Worm (Caenorhabditis elegans) whole organism, L1 larva: Measurements from ENCODE around the gene T21D12.12.

ENCODE experiments used
- F16B12.6 ChIP-seq: fragments of 150-350 bp; optimal IDR thresholded peaks from 2 replicates; lab custom pipeline; 2014; ENCODE audit warnings: missing biosample characterization, missing genetic modification characterization
- alr-1 ChIP-seq: fragments of 200-800 bp; sonication (Bioruptor generic); optimal IDR thresholded peaks from 2 replicates; lab custom pipeline; 2018; ENCODE audit warnings: borderline replicate concordance, mild to moderate bottlenecking, missing genetic modification characterization, missing compliant biosample characterization
- ama-1 ChIP-seq: fragments of 150-350 bp; optimal IDR thresholded peaks from 2 replicates; lab custom pipeline; 2014
- blmp-1 ChIP-seq: fragments of 150-350 bp; optimal IDR thresholded peaks from 2 replicates; lab custom pipeline; 2014; ENCODE audit warnings: missing biosample characterization, missing genetic modification characterization
- ces-1 ChIP-seq: fragments of 150-350 bp; optimal IDR thresholded peaks from 2 replicates; lab custom pipeline; 2014; ENCODE audit warnings: missing biosample characterization, missing genetic modification reagents, missing genetic modification characterization
- dpl-1 ChIP-seq, 3 experiments: fragments of 150-350 bp in 2 of 3; sonication (generic microtip) in 1 of 3; optimal IDR thresholded peaks; 2 replicates each; lab custom pipeline; 2014 to 2017; ENCODE audit warnings: missing biosample characterization in 3 of 3, missing genetic modification characterization in 3 of 3, missing genetic modification reagents in 3 of 3
- dsc-1 ChIP-seq: sonication (generic microtip); optimal IDR thresholded peaks from 2 replicates; lab custom pipeline; 2016; ENCODE audit warnings: mild to moderate bottlenecking, missing genetic modification characterization, missing compliant biosample characterization
- efl-1 ChIP-seq, 4 experiments: fragments of 150-350 bp; optimal IDR thresholded peaks in 3 of 4; peaks in 1 of 4; 1 replicate in 1 of 4; 2 replicates in 3 of 4; lab custom pipeline; 2014; ENCODE audit warnings: missing biosample characterization in 2 of 4, missing genetic modification characterization in 2 of 4, missing genetic modification reagents in 2 of 4
- efl-3 ChIP-seq: fragments of 200-800 bp; sonication (Bioruptor generic); optimal IDR thresholded peaks from 2 replicates; lab custom pipeline; 2018; ENCODE audit warnings: mild to moderate bottlenecking, missing genetic modification characterization, missing compliant biosample characterization
- egl-13 ChIP-seq: sonication (generic microtip); optimal IDR thresholded peaks from 2 replicates; lab custom pipeline; 2016; ENCODE audit warnings: missing genotype, missing genetic modification reagents, missing genetic modification characterization, missing compliant biosample characterization
- egl-27 ChIP-seq, 2 experiments: fragments of 150-350 bp in 1 of 2; sonication (generic microtip); optimal IDR thresholded peaks; 3 replicates each; lab custom pipeline; 2017 to 2018; ENCODE audit warnings: missing biosample characterization in 2 of 2, missing genetic modification characterization in 2 of 2, missing genetic modification reagents in 2 of 2
- elt-2 ChIP-seq: sonication (generic microtip); optimal IDR thresholded peaks from 2 replicates; lab custom pipeline; 2016; ENCODE audit warnings: missing genetic modification characterization, mild to moderate bottlenecking, inconsistent platforms, missing compliant biosample characterization, missing genetic modification reagents
- elt-3 ChIP-seq, 6 experiments: fragments of 150-350 bp in 1 of 6; sonication (generic microtip); optimal IDR thresholded peaks; 2 replicates each; lab custom pipeline; 2017 to 2018; ENCODE audit warnings: missing biosample characterization in 6 of 6, missing genetic modification characterization in 6 of 6, inconsistent platforms in 1 of 6
- ets-5 ChIP-seq: fragments of 200-800 bp; sonication (Bioruptor generic); IDR thresholded peaks from 2 replicates; pipeline ENCODE4 v1.3.6; 2022; ENCODE audit warnings: missing genetic modification characterization, missing compliant biosample characterization
- fos-1 ChIP-seq: fragments of 150-350 bp; optimal IDR thresholded peaks from 2 replicates; lab custom pipeline; 2014; ENCODE audit warnings: missing biosample characterization, missing genetic modification characterization
- grh-1 ChIP-seq: fragments of 200-800 bp; sonication (Bioruptor generic); IDR thresholded peaks from 2 replicates; pipeline ENCODE4 v1.3.6; 2022; ENCODE audit warnings: missing genetic modification reagents, missing genetic modification characterization, missing compliant biosample characterization
- jun-1 ChIP-seq: fragments of 150-350 bp; optimal IDR thresholded peaks from 2 replicates; lab custom pipeline; 2014; ENCODE audit warnings: missing biosample characterization, missing genetic modification reagents, missing genetic modification characterization
- lin-14 ChIP-seq: fragments of 200-800 bp; sonication (Bioruptor generic); optimal IDR thresholded peaks from 2 replicates; lab custom pipeline; 2018; ENCODE audit warnings: mild to moderate bottlenecking, missing genetic modification characterization, moderate library complexity, missing compliant biosample characterization
- lin-35 ChIP-seq, 2 experiments: fragments of 150-350 bp; optimal IDR thresholded peaks; 2 replicates each; lab custom pipeline; 2014; ENCODE audit warnings: missing biosample characterization in 2 of 2, missing genetic modification characterization in 2 of 2, missing genetic modification reagents in 2 of 2
- lin-39 ChIP-seq: fragments of 150-350 bp; optimal IDR thresholded peaks from 2 replicates; lab custom pipeline; 2014; ENCODE audit warnings: missing biosample characterization, missing genetic modification reagents, missing genetic modification characterization
- lir-3 ChIP-seq: sonication (generic microtip); optimal IDR thresholded peaks from 2 replicates; lab custom pipeline; 2016; ENCODE audit warnings: mild to moderate bottlenecking, missing genetic modification characterization, moderate library complexity, missing compliant biosample characterization; ENCODE audit not compliant: poor library complexity
- lsy-2 ChIP-seq, 2 experiments: fragments of 150-350 bp; optimal IDR thresholded peaks; 2 replicates each; lab custom pipeline; 2014; ENCODE audit warnings: missing biosample characterization in 2 of 2, missing genetic modification characterization in 2 of 2
- mab-9 ChIP-seq: fragments of 200-800 bp; sonication (Bioruptor generic); IDR thresholded peaks from 2 replicates; pipeline ENCODE4 v1.3.6; 2022; ENCODE audit warnings: missing genetic modification reagents, missing genetic modification characterization, missing compliant biosample characterization
- mdl-1 ChIP-seq, 2 experiments: fragments of 150-350 bp; optimal IDR thresholded peaks; 2 replicates each; lab custom pipeline; 2014 to 2017; ENCODE audit warnings: missing biosample characterization in 2 of 2, missing genetic modification characterization in 2 of 2, inconsistent platforms in 1 of 2
- mep-1 ChIP-seq: fragments of 150-350 bp; optimal IDR thresholded peaks from 2 replicates; lab custom pipeline; 2014; ENCODE audit warnings: missing biosample characterization, missing genetic modification characterization
- nhr-19 ChIP-seq: fragments of 200-800 bp; sonication (Bioruptor generic); conservative IDR thresholded peaks from 2 replicates; pipeline ENCODE4 v1.3.6; 2022; ENCODE audit warnings: missing genetic modification characterization, missing compliant biosample characterization
- nhr-20 ChIP-seq: sonication (generic microtip); optimal IDR thresholded peaks from 2 replicates; lab custom pipeline; 2016; ENCODE audit warnings: mild to moderate bottlenecking, missing genetic modification characterization, missing compliant biosample characterization
- nhr-237 ChIP-seq: fragments of 150-350 bp; optimal IDR thresholded peaks from 2 replicates; lab custom pipeline; 2014; ENCODE audit warnings: missing biosample characterization, missing genetic modification characterization
- nhr-71 ChIP-seq: sonication (generic microtip); optimal IDR thresholded peaks from 2 replicates; lab custom pipeline; 2016; ENCODE audit warnings: mild to moderate bottlenecking, missing genetic modification characterization, moderate library complexity, missing compliant biosample characterization
- nhr-76 ChIP-seq: sonication (generic microtip); optimal IDR thresholded peaks from 2 replicates; lab custom pipeline; 2017; ENCODE audit warnings: missing biosample characterization, missing genetic modification characterization
- nhr-77 ChIP-seq: fragments of 150-350 bp; optimal IDR thresholded peaks from 2 replicates; lab custom pipeline; 2014; ENCODE audit warnings: missing biosample characterization, missing genetic modification characterization
- nhr-85 ChIP-seq: sonication (generic microtip); peaks from one replicate; lab custom pipeline; 2016; ENCODE audit warnings: missing genetic modification characterization, inconsistent platforms, missing compliant biosample characterization
- nhr-90 ChIP-seq: sonication (generic microtip); optimal IDR thresholded peaks from 2 replicates; lab custom pipeline; 2016; ENCODE audit warnings: mild to moderate bottlenecking, missing genetic modification characterization, missing compliant biosample characterization; ENCODE audit not compliant: poor library complexity
- pqm-1 ChIP-seq: sonication (generic microtip); optimal IDR thresholded peaks from 3 replicates; lab custom pipeline; 2017; ENCODE audit warnings: missing biosample characterization, missing genetic modification characterization
- skn-1 ChIP-seq: fragments of 150-350 bp; optimal IDR thresholded peaks from 2 replicates; lab custom pipeline; 2014; ENCODE audit warnings: missing biosample characterization, missing genetic modification characterization
- snu-23 ChIP-seq: sonication (generic microtip); optimal IDR thresholded peaks from 2 replicates; lab custom pipeline; 2016; ENCODE audit warnings: missing genetic modification characterization, missing compliant biosample characterization
- sup-37 ChIP-seq: fragments of 200-800 bp; sonication (Bioruptor generic); optimal IDR thresholded peaks from 2 replicates; lab custom pipeline; 2018; ENCODE audit warnings: mild to moderate bottlenecking, missing genetic modification characterization, missing compliant biosample characterization
- swsn-7 ChIP-seq: sonication (generic microtip); optimal IDR thresholded peaks from 2 replicates; lab custom pipeline; 2016; ENCODE audit warnings: missing genetic modification characterization, missing compliant biosample characterization
- tbx-2 ChIP-seq: sonication (generic microtip); optimal IDR thresholded peaks from 2 replicates; lab custom pipeline; 2016; ENCODE audit warnings: missing genetic modification characterization, missing compliant biosample characterization
- unc-86 ChIP-seq: sonication (generic microtip); optimal IDR thresholded peaks from 2 replicates; lab custom pipeline; 2016; ENCODE audit warnings: missing genetic modification characterization, missing compliant biosample characterization
- unc-98 ChIP-seq: fragments of 200-800 bp; sonication (Bioruptor generic); IDR thresholded peaks from 2 replicates; pipeline ENCODE4 v1.3.6; 2022; ENCODE audit warnings: missing genetic modification characterization, missing compliant biosample characterization
- zag-1 ChIP-seq: fragments of 150-350 bp; optimal IDR thresholded peaks from 2 replicates; lab custom pipeline; 2014; ENCODE audit warnings: missing biosample characterization, missing genetic modification characterization
- zip-4 ChIP-seq: fragments of 200-800 bp; sonication (Bioruptor generic); optimal IDR thresholded peaks from 2 replicates; lab custom pipeline; 2018; ENCODE audit warnings: mild to moderate bottlenecking, missing genetic modification characterization, moderate library complexity, missing compliant biosample characterization
- ztf-11 ChIP-seq, 2 experiments: sonication (generic microtip); optimal IDR thresholded peaks; 2 replicates each; lab custom pipeline; 2016 to 2017; ENCODE audit warnings: missing genetic modification characterization in 2 of 2, missing biosample characterization in 1 of 2, missing compliant biosample characterization in 1 of 2

T21D12.12 gene

ce11 chrIV:269107-269506 is 2.9 kb downstream of the T21D12.12 start, which contains the start of gene T21D12.11:
T21D12.11 (plus strand) TSS chrIV:269407.
- TF ChIP-seq nhr-90 (tag; lab: Kevin White, UChicago): no peak
- no peak for TF ChIP-seq sup-37 (GFP tag; lab: Kevin White, UChicago)
- TF ChIP-seq lin-35 (GFP tag; optimal IDR thresholded peaks at IDR 0.05; lab: Kevin White, UChicago): no peak
- TF ChIP-seq ztf-11 (tag; optimal IDR thresholded peaks at IDR 0.05; lab: Kevin White, UChicago): no peak
- TF ChIP-seq ets-5 (GFP tag; lab: Robert Waterston, UW): no peak
- no peak for TF ChIP-seq elt-2 (tag; lab: Kevin White, UChicago)
- no peak for TF ChIP-seq mab-9 (GFP tag; lab: Robert Waterston, UW)

- no peak for TF ChIP-seq nhr-237 (tag; lab: Kevin White, UChicago)
- TF ChIP-seq pqm-1: no peak
- no peak for TF ChIP-seq efl-3
- no peak for TF ChIP-seq nhr-71
- TF ChIP-seq zag-1 (tag; lab: Kevin White, UChicago): no peak
- no peak for TF ChIP-seq grh-1 (GFP tag; lab: Robert Waterston, UW)
- no peak for TF ChIP-seq ama-1 (lab: Kevin White, UChicago)
- no peak for TF ChIP-seq alr-1 (tag; lab: Kevin White, UChicago)
- no peak for TF ChIP-seq lir-3 (tag; lab: Kevin White, UChicago)
- TF ChIP-seq unc-86 (tag; lab: Kevin White, UChicago): no peak
- TF ChIP-seq jun-1 (tag; lab: Kevin White, UChicago): no peak
- no peak for TF ChIP-seq unc-98 (GFP tag; lab: Robert Waterston, UW)
- TF ChIP-seq lin-14: no peak
- no peak for TF ChIP-seq snu-23 (GFP tag; lab: Kevin White, UChicago)
- no peak for TF ChIP-seq F16B12.6 (tag; lab: Kevin White, UChicago)
- TF ChIP-seq ztf-11 (tag; optimal IDR thresholded peaks at IDR 0.05; lab: Kevin White, UChicago): no peak
Measured at ce11 chrIV:273299-273698, 7.1 kb downstream of the T21D12.12 start, which contains the start of gene srh-282. srh-282 (minus strand) TSS chrIV:273399.

ce11 chrIV:274185-274584 is 7.9 kb downstream of the T21D12.12 start, which contains the start of gene sma-10:
sma-10 (plus strand) TSS chrIV:274420.
- TF ChIP-seq nhr-71: peak; percentile 61
- TF ChIP-seq dsc-1 (tag; lab: Kevin White, UChicago): no peak
- peak; percentile 68 for TF ChIP-seq lin-14
- peak in 1 of 2 experiments; percentile 56 for TF ChIP-seq mdl-1 (tag; optimal IDR thresholded peaks at IDR 0.05; lab: Kevin White, UChicago)
- no peak for TF ChIP-seq lir-3 (tag; lab: Kevin White, UChicago)
- peak; percentile 1 for TF ChIP-seq tbx-2 (tag; lab: Kevin White, UChicago)
- peak in 1 of 2 experiments; percentile 62 for TF ChIP-seq lsy-2 (tag; optimal IDR thresholded peaks at IDR 0.05; lab: Kevin White, UChicago)
- peak; percentile 67 for TF ChIP-seq nhr-90 (tag; lab: Kevin White, UChicago)
- TF ChIP-seq nhr-76: no peak
- TF ChIP-seq jun-1 (tag; lab: Kevin White, UChicago): peak; percentile 35
- TF ChIP-seq nhr-237 (tag; lab: Kevin White, UChicago): no peak
- TF ChIP-seq dpl-1 (GFP tag; optimal IDR thresholded peaks at IDR 0.05; lab: Kevin White, UChicago): peak in 2 of 3 experiments; percentile 7 to 21
- peak; percentile 63 for TF ChIP-seq blmp-1
- TF ChIP-seq efl-1 (optimal IDR thresholded peaks at IDR 0.05; lab: Kevin White, UChicago): peak in 1 of 2 experiments; percentile 22
- TF ChIP-seq efl-1 (GFP tag; optimal IDR thresholded peaks at IDR 0.05 in 1 of 2; lab: Kevin White, UChicago): peak in 1 of 2 experiments; percentile 32
- no peak for TF ChIP-seq unc-86 (tag; lab: Kevin White, UChicago)
- no peak for TF ChIP-seq lin-39
- TF ChIP-seq zip-4 (GFP tag; lab: Kevin White, UChicago): no peak
- TF ChIP-seq pqm-1: peak; percentile 71
- no peak for TF ChIP-seq fos-1 (tag; lab: Kevin White, UChicago)
- peak; percentile 28 for TF ChIP-seq mep-1 (tag; lab: Kevin White, UChicago)
- peak; percentile 91 for TF ChIP-seq elt-2 (tag; lab: Kevin White, UChicago)
- peak in 4 of 6 experiments; percentile 23 to 91 (median 56) for TF ChIP-seq elt-3 (tag; optimal IDR thresholded peaks at IDR 0.05; lab: Kevin White, UChicago)
- peak; percentile 68 for TF ChIP-seq nhr-20 (tag; lab: Kevin White, UChicago)
- TF ChIP-seq swsn-7 (tag; lab: Kevin White, UChicago): no peak
- peak in 1 of 2 experiments; percentile 72 for TF ChIP-seq lin-35 (GFP tag; optimal IDR thresholded peaks at IDR 0.05; lab: Kevin White, UChicago)
- no peak for TF ChIP-seq skn-1 (tag; lab: Kevin White, UChicago)
- TF ChIP-seq nhr-77 (tag; lab: Kevin White, UChicago): peak; percentile 31
- no peak for TF ChIP-seq egl-27 (tag; optimal IDR thresholded peaks at IDR 0.05; lab: Kevin White, UChicago)
- TF ChIP-seq nhr-85 (tag; lab: Kevin White, UChicago): peak; percentile 9
- TF ChIP-seq nhr-19 (GFP tag; lab: Robert Waterston, UW): peak; percentile 24; the same call in 1 of the 2 replicates
- no peak for TF ChIP-seq ces-1
- no peak for TF ChIP-seq egl-13 (tag; lab: Kevin White, UChicago)
- TF ChIP-seq snu-23 (GFP tag; lab: Kevin White, UChicago): peak; percentile 55
